Fruit fly (Drosophila melanogaster): ENCODE data around the gene CG2186.

DNA sequence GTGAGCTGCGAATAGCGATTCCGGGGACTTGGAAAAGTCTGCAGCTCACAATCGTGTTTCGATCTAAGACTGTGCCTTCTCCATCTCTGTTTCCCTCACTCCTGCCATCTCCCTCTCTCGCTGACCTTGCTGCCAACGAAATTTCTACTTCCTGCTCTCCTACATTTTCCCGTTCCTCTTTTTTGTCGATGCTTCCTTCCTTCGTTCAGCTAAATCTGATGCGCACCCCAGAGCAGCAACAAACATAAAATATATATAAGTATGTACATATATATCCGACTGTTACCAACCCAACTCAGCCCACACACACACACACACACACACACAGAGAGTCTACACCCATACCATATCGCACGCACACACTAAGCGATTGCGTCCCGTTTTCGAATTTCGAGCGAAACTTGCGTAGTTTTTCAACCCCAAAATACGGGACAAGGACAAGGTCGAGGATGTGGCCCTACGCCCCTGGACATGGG lies 33.2 kb upstream of the CG2186 start, which contains the start of gene Imp:
- TF ChIP-seq CG9139 (GFP tag; optimal IDR thresholded peaks at IDR 0.05) (no peak), pdm3 (GFP tag; optimal IDR thresholded peaks at IDR 0.05) (no peak), vri (GFP tag; optimal IDR thresholded peaks at IDR 0.05) (no peak), net (GFP tag; optimal IDR thresholded peaks at IDR 0.05) (no peak), OdsH (GFP tag; optimal IDR thresholded peaks at IDR 0.05) (no peak), eg (GFP tag; IDR thresholded peaks at IDR 0.05) (no peak), topi (GFP tag; optimal IDR thresholded peaks at IDR 0.05) (no peak), Smox (GFP tag; optimal IDR thresholded peaks at IDR 0.05) (no peak), Lpt (GFP tag; optimal IDR thresholded peaks at IDR 0.05) (no peak), CG8319 (GFP tag; optimal IDR thresholded peaks at IDR 0.05) (no peak), acj6 (GFP tag; optimal IDR thresholded peaks at IDR 0.05) (no peak)

Measured in whole organism, prepupa.